Fruit fly (Drosophila melanogaster) whole organism, embryonic: ENCODE data around the gene CG32855.

ENCODE experiments used
- Aef1 ChIP-seq: fragments of 200-800 bp; sonication (Bioruptor generic); IDR thresholded peaks from 3 replicates; pipeline ENCODE4 v1.3.6; 2022; ENCODE audit warnings: missing biosample characterization, missing genetic modification characterization
- CG10209 ChIP-seq: fragments of 200-800 bp; sonication (Bioruptor generic); optimal IDR thresholded peaks from 3 replicates; lab custom pipeline; 2017; ENCODE audit warnings: missing biosample characterization, mild to moderate bottlenecking, missing genetic modification characterization, missing genetic modification reagents
- CG10366 ChIP-seq: fragments of 200-800 bp; sonication (Bioruptor generic); IDR thresholded peaks from 2 replicates; pipeline ENCODE4 v1.3.6; 2022; ENCODE audit warnings: missing biosample characterization, missing genetic modification characterization
- CG12155 ChIP-seq: fragments of 200-800 bp; sonication (Bioruptor generic); optimal IDR thresholded peaks from 3 replicates; lab custom pipeline; 2016; ENCODE audit warnings: missing biosample characterization, missing genetic modification characterization
- CG12219 ChIP-seq: fragments of 200-800 bp; sonication (Bioruptor generic); optimal IDR thresholded peaks from 3 replicates; lab custom pipeline; 2018; ENCODE audit warnings: missing biosample characterization, mild to moderate bottlenecking, missing genetic modification characterization
- CG12659 ChIP-seq: fragments of 200-800 bp; sonication (Bioruptor generic); optimal IDR thresholded peaks from 3 replicates; lab custom pipeline; 2017; ENCODE audit warnings: mild to moderate bottlenecking, missing biosample characterization, missing genetic modification reagents, missing genetic modification characterization
- CG12942 ChIP-seq: fragments of 200-800 bp; sonication (Bioruptor generic); optimal IDR thresholded peaks from 3 replicates; lab custom pipeline; 2016; ENCODE audit warnings: missing biosample characterization, missing genetic modification characterization
- CG14667 ChIP-seq: fragments of 200-800 bp; sonication (Bioruptor generic); IDR thresholded peaks from 2 replicates; pipeline ENCODE4 v1.3.6; 2022; ENCODE audit warnings: missing biosample characterization, missing genetic modification characterization
- CG1602 ChIP-seq: fragments of 200-800 bp; sonication (Bioruptor generic); optimal IDR thresholded peaks from 3 replicates; lab custom pipeline; 2016; ENCODE audit warnings: missing biosample characterization, missing genetic modification characterization
- CG2116 ChIP-seq: fragments of 200-800 bp; sonication (Bioruptor generic); optimal IDR thresholded peaks from 3 replicates; lab custom pipeline; 2018; ENCODE audit warnings: missing biosample characterization, mild to moderate bottlenecking, missing genetic modification characterization
- CG31365 ChIP-seq: fragments of 200-800 bp; sonication (Bioruptor generic); optimal IDR thresholded peaks from 2 replicates; lab custom pipeline; 2018; ENCODE audit warnings: missing biosample characterization, mild to moderate bottlenecking, missing genetic modification characterization
- CG3281 ChIP-seq: fragments of 200-800 bp; sonication (Bioruptor generic); optimal IDR thresholded peaks from 3 replicates; lab custom pipeline; 2017; ENCODE audit warnings: missing biosample characterization, mild to moderate bottlenecking, missing genetic modification characterization
- CG34376 ChIP-seq: fragments of 200-800 bp; sonication (Bioruptor generic); optimal IDR thresholded peaks from 2 replicates; lab custom pipeline; 2018; ENCODE audit warnings: missing biosample characterization, mild to moderate bottlenecking, missing genetic modification characterization
- CG3726 ChIP-seq: fragments of 200-800 bp; sonication (Bioruptor generic); IDR thresholded peaks from 3 replicates; pipeline ENCODE4, ENCODE4 v1.3.6; 2022; ENCODE audit warnings: missing biosample characterization, missing genetic modification characterization
- CG4328 ChIP-seq: fragments of 200-800 bp; sonication (Bioruptor generic); optimal IDR thresholded peaks from 3 replicates; lab custom pipeline; 2017; ENCODE audit warnings: missing biosample characterization, missing genetic modification reagents, missing genetic modification characterization
- CG4617 ChIP-seq: fragments of 200-800 bp; sonication (Bioruptor generic); optimal IDR thresholded peaks from 3 replicates; lab custom pipeline; 2016; ENCODE audit warnings: missing biosample characterization, missing genetic modification characterization, borderline replicate concordance
- CG7745 ChIP-seq: fragments of 200-800 bp; sonication (Bioruptor generic); optimal IDR thresholded peaks from 2 replicates; lab custom pipeline; 2018; ENCODE audit warnings: missing biosample characterization, mild to moderate bottlenecking, missing genetic modification characterization, moderate library complexity
- CG8359 ChIP-seq: fragments of 200-800 bp; sonication (Bioruptor generic); optimal IDR thresholded peaks from 2 replicates; lab custom pipeline; 2017; ENCODE audit warnings: missing biosample characterization, mild to moderate bottlenecking, missing genetic modification characterization, borderline replicate concordance
- CG9817 ChIP-seq: fragments of 200-800 bp; sonication (Bioruptor generic); optimal IDR thresholded peaks from 2 replicates; lab custom pipeline; 2018; ENCODE audit warnings: missing biosample characterization, mild to moderate bottlenecking, missing genetic modification characterization, moderate library complexity
- Chrac-16 ChIP-seq: fragments of 200-800 bp; sonication (Bioruptor generic); optimal IDR thresholded peaks from 3 replicates; lab custom pipeline; 2016; ENCODE audit warnings: missing biosample characterization, missing genetic modification characterization
- D19A ChIP-seq: fragments of 200-800 bp; optimal IDR thresholded peaks from 3 replicates; lab custom pipeline; 2019; ENCODE audit warnings: missing biosample characterization, mild to moderate bottlenecking, missing genetic modification characterization, moderate library complexity
- Dek ChIP-seq: fragments of 200-800 bp; sonication (Bioruptor generic); optimal IDR thresholded peaks from 3 replicates; lab custom pipeline; 2019; ENCODE audit warnings: missing biosample characterization, mild to moderate bottlenecking, missing genetic modification characterization, moderate library complexity
- Fer1 ChIP-seq: fragments of 200-800 bp; sonication (Bioruptor generic); optimal IDR thresholded peaks from 2 replicates; lab custom pipeline; 2017; ENCODE audit warnings: missing biosample characterization, mild to moderate bottlenecking, missing genetic modification characterization
- Hr3 ChIP-seq: fragments of 200-800 bp; sonication (Bioruptor generic); optimal IDR thresholded peaks from 3 replicates; lab custom pipeline; 2016; ENCODE audit warnings: missing biosample characterization, missing genetic modification characterization
- Hsf ChIP-seq: fragments of 200-800 bp; sonication (Bioruptor generic); optimal IDR thresholded peaks from 3 replicates; lab custom pipeline; 2016; ENCODE audit warnings: missing biosample characterization, missing genetic modification characterization
- Kr ChIP-seq: fragments of 200-800 bp; sonication (Bioruptor generic); optimal IDR thresholded peaks from 2 replicates; lab custom pipeline; 2017; ENCODE audit warnings: missing biosample characterization, mild to moderate bottlenecking, missing genetic modification characterization
- Myb ChIP-seq: fragments of 200-800 bp; sonication (Bioruptor generic); optimal IDR thresholded peaks from 2 replicates; lab custom pipeline; 2016; ENCODE audit warnings: missing biosample characterization, missing genetic modification characterization
- bbx ChIP-seq: fragments of 200-800 bp; sonication (Bioruptor generic); IDR thresholded peaks from 2 replicates; pipeline ENCODE4 v1.3.6; 2022; ENCODE audit warnings: missing biosample characterization, missing genetic modification characterization; ENCODE audit not compliant: partially characterized antibody
- bcd ChIP-seq: fragments of 200-800 bp; sonication (Bioruptor generic); optimal IDR thresholded peaks from 2 replicates; lab custom pipeline; 2017; ENCODE audit warnings: missing biosample characterization, mild to moderate bottlenecking, missing genetic modification characterization
- chm ChIP-seq: fragments of 200-800 bp; sonication (Bioruptor generic); IDR thresholded peaks from 2 replicates; pipeline ENCODE4 v1.3.6; 2022; ENCODE audit warnings: missing biosample characterization, missing genetic modification characterization
- corto ChIP-seq: fragments of 200-800 bp; sonication (Bioruptor generic); optimal IDR thresholded peaks from 2 replicates; lab custom pipeline; 2016; ENCODE audit warnings: missing biosample characterization, mild to moderate bottlenecking, missing genetic modification characterization, moderate library complexity
- cwo ChIP-seq: fragments of 200-800 bp; sonication (Bioruptor generic); optimal IDR thresholded peaks from 3 replicates; lab custom pipeline; 2017; ENCODE audit warnings: missing biosample characterization, missing genetic modification characterization, mild to moderate bottlenecking, moderate library complexity, missing genetic modification reagents
- danr ChIP-seq: fragments of 200-800 bp; sonication (Bioruptor generic); IDR thresholded peaks from 2 replicates; pipeline ENCODE4 v1.3.6; 2022; ENCODE audit warnings: missing biosample characterization, missing genetic modification characterization
- dpn ChIP-seq, 2 experiments: fragments of 200-800 bp; sonication (Bioruptor generic); optimal IDR thresholded peaks; 3 replicates each; lab custom pipeline; 2016; ENCODE audit warnings: missing biosample characterization in 2 of 2, missing genetic modification characterization in 2 of 2
- en ChIP-seq: fragments of 200-800 bp; sonication (Bioruptor generic); optimal IDR thresholded peaks from 2 replicates; lab custom pipeline; 2016; ENCODE audit warnings: missing biosample characterization, missing genetic modification characterization
- gce ChIP-seq: fragments of 200-800 bp; sonication (Bioruptor generic); IDR thresholded peaks from 3 replicates; pipeline ENCODE4 v1.3.6; 2022; ENCODE audit warnings: missing biosample characterization, missing genetic modification characterization
- jing ChIP-seq: fragments of 200-800 bp; sonication (Bioruptor generic); optimal IDR thresholded peaks from 2 replicates; lab custom pipeline; 2018; ENCODE audit warnings: missing biosample characterization, mild to moderate bottlenecking, missing genetic modification characterization
- jumu ChIP-seq: fragments of 200-800 bp; sonication (Bioruptor generic); optimal IDR thresholded peaks from 3 replicates; lab custom pipeline; 2016; ENCODE audit warnings: missing biosample characterization, missing genetic modification characterization
- ken ChIP-seq: fragments of 200-800 bp; sonication (Bioruptor generic); IDR thresholded peaks from 3 replicates; pipeline ENCODE4 v1.3.6; 2022; ENCODE audit warnings: missing biosample characterization, missing genetic modification characterization
- lab ChIP-seq: fragments of 200-800 bp; sonication (Bioruptor generic); optimal IDR thresholded peaks from 3 replicates; lab custom pipeline; 2017; ENCODE audit warnings: missing biosample characterization, missing genetic modification characterization, mild to moderate bottlenecking, moderate library complexity, missing genetic modification reagents
- pan ChIP-seq, 4 experiments: fragments of >200 bp in 3 of 4; fragments of 200-800 bp in 1 of 4; sonication (Bioruptor generic) in 1 of 4; optimal IDR thresholded peaks in 3 of 4; IDR thresholded peaks in 1 of 4; 2 replicates each; pipeline versions ENCODE4 v1.3.6 to Lab custom; 2017 to 2022; ENCODE audit warnings: missing biosample characterization in 2 of 4, missing genetic modification characterization in 2 of 4, mixed read lengths in 1 of 4
- pb ChIP-seq: fragments of 200-800 bp; sonication (Bioruptor generic); optimal IDR thresholded peaks from 3 replicates; lab custom pipeline; 2016; ENCODE audit warnings: missing biosample characterization, missing genetic modification characterization
- peb ChIP-seq: fragments of 200-800 bp; sonication (Bioruptor generic); IDR thresholded peaks from 2 replicates; pipeline ENCODE4 v1.3.6; 2022; ENCODE audit warnings: missing biosample characterization, missing genetic modification characterization
- pnt ChIP-seq: fragments of 200-800 bp; sonication (Bioruptor generic); optimal IDR thresholded peaks from 3 replicates; lab custom pipeline; 2016; ENCODE audit warnings: missing biosample characterization, missing genetic modification characterization
- sisA ChIP-seq: fragments of 200-800 bp; sonication (Bioruptor generic); IDR thresholded peaks from 2 replicates; pipeline ENCODE4 v1.3.6; 2022; ENCODE audit warnings: missing biosample characterization, missing genetic modification characterization
- slou ChIP-seq: fragments of 200-800 bp; sonication (Bioruptor generic); optimal IDR thresholded peaks from 3 replicates; lab custom pipeline; 2016; ENCODE audit warnings: missing biosample characterization, missing genetic modification characterization
- slp2 ChIP-seq: fragments of 200-800 bp; sonication (Bioruptor generic); optimal IDR thresholded peaks from 2 replicates; lab custom pipeline; 2016; ENCODE audit warnings: missing biosample characterization, missing genetic modification characterization
- twi ChIP-seq: fragments of 200-800 bp; optimal IDR thresholded peaks from 2 replicates; lab custom pipeline; 2019; ENCODE audit warnings: missing biosample characterization, mild to moderate bottlenecking, missing genetic modification characterization, moderate library complexity

CG32855 gene

dm6 chr3R:16071689-16072580 lies 8.9 kb downstream of the CG32855 start (continued):
- TF ChIP-seq sisA (GFP tag; lab: Robert Waterston, UW) (peak; percentile 69), CG1602 (GFP tag; lab: Kevin White, UChicago) (peak; percentile 73), danr (GFP tag; lab: Robert Waterston, UW) (peak; percentile 39; the same call in 1 of the 2 replicates), peb (GFP tag; lab: Robert Waterston, UW) (peak; percentile 57), CG12659 (peak; percentile 58), chm (GFP tag; lab: Robert Waterston, UW) (peak; percentile 72), jing (GFP tag; lab: Kevin White, UChicago) (no peak), cwo (GFP tag; lab: Kevin White, UChicago) (peak; percentile 10), CG34376 (no peak), CG3281 (GFP tag; lab: Kevin White, UChicago) (no peak), Myb (GFP tag; lab: Kevin White, UChicago) (no peak), CG9817 (tag; lab: Kevin White, UChicago) (no peak), CG31365 (no peak), slp2 (no peak), pan (optimal IDR thresholded peaks at IDR 0.05; lab: Kevin White, UChicago) (no peak), pan (GFP tag; optimal IDR thresholded peaks at IDR 0.05 in 1 of 2, IDR thresholded peaks at IDR 0.05 in 1 of 2) (peak in 1 of 2 experiments; percentile 78), CG2116 (GFP tag; lab: Kevin White, UChicago) (peak; percentile 40), Aef1 (no peak), jumu (no peak), CG3726 (GFP tag; lab: Robert Waterston, UW) (0 out of 3 replicates have a peak, but pooled peaks have one; percentile 7), en (GFP tag; lab: Kevin White, UChicago) (no peak), ken (GFP tag; lab: Robert Waterston, UW) (peak; percentile 42; the same call in 1 of the 3 replicates), pnt (GFP tag; lab: Kevin White, UChicago) (no peak), CG10366 (GFP tag; lab: Robert Waterston, UW) (peak; percentile 71), corto (GFP tag; lab: Kevin White, UChicago) (peak; percentile 47), bcd (GFP tag; lab: Kevin White, UChicago) (peak; percentile 34), CG12219 (GFP tag; lab: Kevin White, UChicago) (peak; percentile 30), Hr3 (GFP tag; lab: Kevin White, UChicago) (peak; percentile 77), Fer1 (GFP tag; lab: Kevin White, UChicago) (no peak), gce (GFP tag; lab: Robert Waterston, UW) (0 out of 3 replicates have a peak, but pooled peaks have one; percentile 35), twi (tag; lab: Kevin White, UChicago) (peak; percentile 21), lab (no peak), dpn (GFP tag; optimal IDR thresholded peaks at IDR 0.05; lab: Kevin White, UChicago) (peak; percentile 15 to 77), slou (GFP tag; lab: Kevin White, UChicago) (no peak), CG4617 (GFP tag; lab: Kevin White, UChicago) (peak; percentile 35), CG8359 (GFP tag; lab: Kevin White, UChicago) (no peak), CG14667 (GFP tag; lab: Robert Waterston, UW) (peak; percentile 61), CG7745 (peak; percentile 10), Dek (tag; lab: Kevin White, UChicago) (no peak), CG10209 (GFP tag; lab: Kevin White, UChicago) (peak; percentile 69), CG12155 (GFP tag; lab: Kevin White, UChicago) (peak; percentile 55), Kr (no peak), CG12942 (peak; percentile 55), Hsf (peak; percentile 67), Chrac-16 (GFP tag; lab: Kevin White, UChicago) (peak; percentile 76), pb (GFP tag; lab: Kevin White, UChicago) (no peak), bbx (GFP tag; lab: Robert Waterston, UW) (no peak; the same call in 1 of the 2 replicates), CG4328 (GFP tag; lab: Kevin White, UChicago) (no peak), D19A (tag; lab: Kevin White, UChicago) (peak; percentile 76)
